Fruit fly (Drosophila melanogaster): ENCODE measurements around the gene CG11696.
A peak's percentile ranks its signal among the peaks of the same experiment; 100 is the strongest.

CG11696 gene

dm6 chrX:11576540-11576939 is 3.0 kb downstream of the CG11696 start, which contains the start of gene CG11695 (continued):
- peak; percentile 59 for TF ChIP-seq CG31441 (GFP tag; IDR thresholded peaks at IDR 0.05)
- TF ChIP-seq CG12299 (tag; optimal IDR thresholded peaks at IDR 0.05): peak; percentile 61
- TF ChIP-seq Sox100B (GFP tag; optimal IDR thresholded peaks at IDR 0.05): no peak
- no peak for TF ChIP-seq crc (GFP tag; optimal IDR thresholded peaks at IDR 0.05)
- peak; percentile 28 for TF ChIP-seq CG16863 (GFP tag; optimal IDR thresholded peaks at IDR 0.05)
- TF ChIP-seq sisA (GFP tag; IDR thresholded peaks at IDR 0.05): peak; percentile 56
- no peak for TF ChIP-seq fd64A (GFP tag; optimal IDR thresholded peaks at IDR 0.05)
- TF ChIP-seq CG13624 (GFP tag; optimal IDR thresholded peaks at IDR 0.05): peak; percentile 55
- no peak for TF ChIP-seq CG12769 (tag; optimal IDR thresholded peaks at IDR 0.05)
- TF ChIP-seq Atf3 (GFP tag; optimal IDR thresholded peaks at IDR 0.05): no peak
- TF ChIP-seq ken (GFP tag; IDR thresholded peaks at IDR 0.05): 0 out of 3 replicates have a peak, but pooled peaks have one; percentile 18
- peak; percentile 76 for TF ChIP-seq CG32532 (GFP tag; IDR thresholded peaks at IDR 0.05)
- TF ChIP-seq HLHmδ (GFP tag; optimal IDR thresholded peaks at IDR 0.05): no peak
- TF ChIP-seq Taf1 (GFP tag; IDR thresholded peaks at IDR 0.05): peak; percentile 49; the same call in 1 of the 2 replicates
- no peak for TF ChIP-seq gce (GFP tag; IDR thresholded peaks at IDR 0.05)
- no peak for TF ChIP-seq CG4854 (GFP tag; optimal IDR thresholded peaks at IDR 0.05)
- TF ChIP-seq CG14965 (GFP tag; optimal IDR thresholded peaks at IDR 0.05; ENCODE audit: borderline replicate concordance): no peak
- peak; percentile 70 for TF ChIP-seq CG34422 (GFP tag; IDR thresholded peaks at IDR 0.05)
- TF ChIP-seq amos (GFP tag; IDR thresholded peaks at IDR 0.05; ENCODE audit: partially characterized antibody): no peak
- TF ChIP-seq Hr51 (GFP tag; optimal IDR thresholded peaks at IDR 0.05): peak; percentile 5 to 66
- TF ChIP-seq D19B (GFP tag; optimal IDR thresholded peaks at IDR 0.05): no peak
- TF ChIP-seq ac (GFP tag; optimal IDR thresholded peaks at IDR 0.05): no peak
- peak; percentile 19 to 54 for TF ChIP-seq chif (GFP tag; optimal IDR thresholded peaks at IDR 0.05)
- no peak for TF ChIP-seq ro (GFP tag; IDR thresholded peaks at IDR 0.05)
- peak; percentile 7 for TF ChIP-seq CG9797 (GFP tag; optimal IDR thresholded peaks at IDR 0.05)
- no peak for TF ChIP-seq CG1792 (GFP tag; optimal IDR thresholded peaks at IDR 0.05)
- peak; percentile 51 for TF ChIP-seq CG1603 (tag; optimal IDR thresholded peaks at IDR 0.05)
- peak in 1 of 2 experiments; percentile 67 for TF ChIP-seq crp (GFP tag; optimal IDR thresholded peaks at IDR 0.05)
- no peak for TF ChIP-seq Tbp (GFP tag; optimal IDR thresholded peaks at IDR 0.05)
- TF ChIP-seq CG1024 (GFP tag; IDR thresholded peaks at IDR 0.05): peak; percentile 27; the same call in 1 of the 2 replicates
- TF ChIP-seq CG15696 (tag; optimal IDR thresholded peaks at IDR 0.05): peak; percentile 73
- TF ChIP-seq CG16815 (GFP tag; optimal IDR thresholded peaks at IDR 0.05): peak; percentile 39
- TF ChIP-seq CG8388 (GFP tag; optimal IDR thresholded peaks at IDR 0.05): peak; percentile 42
- no peak for TF ChIP-seq Stat92E (GFP tag; optimal IDR thresholded peaks at IDR 0.05)
- no peak for TF ChIP-seq Doc3 (GFP tag; IDR thresholded peaks at IDR 0.05; ENCODE audit: partially characterized antibody)
- TF ChIP-seq vnd (GFP tag; IDR thresholded peaks at IDR 0.05; ENCODE audit: partially characterized antibody): no peak
- peak; percentile 45; the same call in 2 of the 3 replicates for TF ChIP-seq B-H1 (GFP tag; IDR thresholded peaks at IDR 0.05)
- no peak for TF ChIP-seq CG2129 (GFP tag; IDR thresholded peaks at IDR 0.05; ENCODE audit: partially characterized antibody)
- no peak for TF ChIP-seq Mes4 (GFP tag; optimal IDR thresholded peaks at IDR 0.05)
- no peak for TF ChIP-seq luna (GFP tag; optimal IDR thresholded peaks at IDR 0.05)
- no peak for TF ChIP-seq Eip74EF (GFP tag; optimal IDR thresholded peaks at IDR 0.05)
- TF ChIP-seq fru (optimal IDR thresholded peaks at IDR 0.05): no peak
- no peak for TF ChIP-seq Trl (optimal IDR thresholded peaks at IDR 0.05)
- peak; percentile 36 for TF ChIP-seq Trl (GFP tag; optimal IDR thresholded peaks at IDR 0.05)
- TF ChIP-seq gsb-n (tag; optimal IDR thresholded peaks at IDR 0.05): peak; percentile 44
- no peak for TF ChIP-seq TFAM (GFP tag; optimal IDR thresholded peaks at IDR 0.05)
- no peak for TF ChIP-seq CG12071 (GFP tag; optimal IDR thresholded peaks at IDR 0.05)
- peak; percentile 29; the same call in 1 of the 2 replicates for TF ChIP-seq ssp (GFP tag; IDR thresholded peaks at IDR 0.05)
- TF ChIP-seq sc (optimal IDR thresholded peaks at IDR 0.05): no peak
- no peak for TF ChIP-seq sc (GFP tag; optimal IDR thresholded peaks at IDR 0.05)
- peak; percentile 69 for TF ChIP-seq CG17361 (GFP tag; IDR thresholded peaks at IDR 0.05)

Measured in whole organism, embryonic.